Worm (Caenorhabditis elegans) whole organism, L4/young adult: Measurements from ENCODE around the gene ccpp-6.

Experiments
- W03F9.2 ChIP-seq: fragments of 150-350 bp; optimal IDR thresholded peaks from 2 replicates; lab custom pipeline; 2014; ENCODE audit warnings: missing biosample characterization, missing genetic modification characterization
- dao-5 ChIP-seq: sonication (generic microtip); optimal IDR thresholded peaks from 2 replicates; lab custom pipeline; 2016; ENCODE audit warnings: missing genotype, missing genetic modification characterization, moderate library complexity, missing compliant biosample characterization
- him-1 ChIP-seq: sonication (generic microtip); optimal IDR thresholded peaks from 2 replicates; lab custom pipeline; 2016; ENCODE audit warnings: missing genotype, missing genetic modification reagents, missing genetic modification characterization, missing compliant biosample characterization

ce11 chrII:5358137-5358745, 28.9 kb downstream of the ccpp-6 start, which contains the start of the genes F09E5.11 and bmy-1:
- TF ChIP-seq dao-5, result no peak
- TF ChIP-seq W03F9.2 (tag; lab: Kevin White, UChicago), result peak; percentile 67
- peak; percentile 38 for TF ChIP-seq him-1 (tag; lab: Kevin White, UChicago)
